Fruit fly (Drosophila melanogaster): ENCODE data around the gene AdamTS-B.

Gene AdamTS-B

DNA sequence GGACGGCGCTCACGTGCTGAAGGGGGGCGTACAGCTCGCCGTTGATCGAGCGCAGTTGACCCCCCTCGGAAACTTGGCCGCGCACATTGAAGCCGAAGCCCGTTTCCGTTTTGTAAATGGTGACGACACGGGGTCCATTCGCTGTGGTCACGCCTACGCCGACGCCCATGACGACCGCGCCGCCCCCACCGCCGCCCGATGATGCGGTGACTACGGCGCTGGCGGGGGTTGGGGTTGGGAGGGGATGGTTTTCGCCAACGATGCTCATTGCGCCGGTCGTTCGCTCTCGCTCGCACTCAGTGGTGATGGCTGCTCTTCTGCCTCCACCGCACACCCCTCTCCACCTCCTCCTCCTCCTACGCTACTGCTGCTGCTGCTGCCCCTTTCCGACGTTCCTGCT lies 38.8 kb downstream of the AdamTS-B start (continued):
- TF ChIP-seq CG2120 (GFP tag; optimal IDR thresholded peaks at IDR 0.05) (peak; percentile 21), tio (GFP tag; optimal IDR thresholded peaks at IDR 0.05) (no peak), CG11085 (GFP tag; IDR thresholded peaks at IDR 0.05) (0 out of 2 replicates have a peak, but pooled peaks have one; percentile 42), CG11504 (tag; optimal IDR thresholded peaks at IDR 0.05) (peak; percentile 6), vvl (GFP tag; IDR thresholded peaks at IDR 0.05) (peak; percentile 76), Nf-YC (tag; optimal IDR thresholded peaks at IDR 0.05) (peak; percentile 23), cwo (GFP tag; optimal IDR thresholded peaks at IDR 0.05) (peak; percentile 62), Hmr (GFP tag; optimal IDR thresholded peaks at IDR 0.05) (peak; percentile 9), CG6813 (GFP tag; optimal IDR thresholded peaks at IDR 0.05) (peak; percentile 41), Xbp1 (GFP tag; optimal IDR thresholded peaks at IDR 0.05) (peak; percentile 6), ase (GFP tag; IDR thresholded peaks at IDR 0.05) (peak; percentile 27; the same call in 1 of the 3 replicates), trem (tag; optimal IDR thresholded peaks at IDR 0.05) (no peak), CG6175 (GFP tag; IDR thresholded peaks at IDR 0.05) (peak; percentile 41; the same call in 1 of the 3 replicates), CG10959 (GFP tag; IDR thresholded peaks at IDR 0.05) (no peak), unpg (GFP tag; optimal IDR thresholded peaks at IDR 0.05) (peak; percentile 7), ara (GFP tag; IDR thresholded peaks at IDR 0.05) (peak; percentile 47; the same call in 1 of the 2 replicates), hkb (optimal IDR thresholded peaks at IDR 0.05) (no peak), hkb (GFP tag; IDR thresholded peaks at IDR 0.05) (peak; percentile 54; the same call in 1 of the 2 replicates), crp (GFP tag; optimal IDR thresholded peaks at IDR 0.05) (no peak), ci (GFP tag; IDR thresholded peaks at IDR 0.05) (peak; percentile 69; the same call in 2 of the 3 replicates), CG6272 (GFP tag; IDR thresholded peaks at IDR 0.05) (peak; percentile 38; the same call in 1 of the 2 replicates), NFAT (GFP tag; IDR thresholded peaks at IDR 0.05) (0 out of 2 replicates have a peak, but pooled peaks have one; percentile 19), abd-A (tag; optimal IDR thresholded peaks at IDR 0.05) (peak; percentile 8), CG10209 (GFP tag; optimal IDR thresholded peaks at IDR 0.05) (peak; percentile 21), CG11695 (GFP tag; IDR thresholded peaks at IDR 0.05) (0 out of 3 replicates have a peak, but pooled peaks have one; percentile 36), CG17568 (GFP tag; optimal IDR thresholded peaks at IDR 0.05) (no peak), CG34422 (GFP tag; IDR thresholded peaks at IDR 0.05) (peak; percentile 80; the same call in 1 of the 3 replicates), CG7271 (tag; optimal IDR thresholded peaks at IDR 0.05) (no peak), pros (GFP tag; optimal IDR thresholded peaks at IDR 0.05) (no peak), CG14441 (GFP tag; IDR thresholded peaks at IDR 0.05) (peak; percentile 61), inv (GFP tag; IDR thresholded peaks at IDR 0.05; ENCODE audit: partially characterized antibody) (no peak), Sox102F (GFP tag; optimal IDR thresholded peaks at IDR 0.05) (peak; percentile 39), B-H2 (GFP tag; optimal IDR thresholded peaks at IDR 0.05) (no peak), Med (GFP tag) (peak; percentile 81), lab (GFP tag; optimal IDR thresholded peaks at IDR 0.05) (peak; percentile 44), gem (tag; optimal IDR thresholded peaks at IDR 0.05) (peak; percentile 8), HLHmδ (GFP tag; optimal IDR thresholded peaks at IDR 0.05) (no peak), CG12236 (GFP tag; optimal IDR thresholded peaks at IDR 0.05) (no peak), CG32532 (GFP tag; IDR thresholded peaks at IDR 0.05) (peak; percentile 50), CG12769 (tag; optimal IDR thresholded peaks at IDR 0.05) (peak; percentile 76), Xrp1 (GFP tag; IDR thresholded peaks at IDR 0.05) (peak; percentile 51; the same call in 1 of the 2 replicates), klu (GFP tag; IDR thresholded peaks at IDR 0.05) (0 out of 2 replicates have a peak, but pooled peaks have one; percentile 42), Dbx (GFP tag; IDR thresholded peaks at IDR 0.05) (peak; percentile 69), E2f1 (GFP tag; IDR thresholded peaks at IDR 0.05) (peak; percentile 17; the same call in 1 of the 2 replicates), caup (GFP tag; optimal IDR thresholded peaks at IDR 0.05; ENCODE audit: severe bottlenecking) (peak; percentile 20), CG3407 (GFP tag; optimal IDR thresholded peaks at IDR 0.05) (no peak), CG12942 (GFP tag; optimal IDR thresholded peaks at IDR 0.05) (peak; percentile 8), CG15696 (tag; optimal IDR thresholded peaks at IDR 0.05) (no peak), mam (GFP tag; optimal IDR thresholded peaks at IDR 0.05) (peak; percentile 8)
